Fruit fly (Drosophila melanogaster) whole organism: Measurements from ENCODE around the gene CG7557.

Experiments
- CG8478 ChIP-seq: fragments of >200 bp; optimal IDR thresholded peaks from 2 replicates; lab custom pipeline; 2018; ENCODE audit warnings: inconsistent platforms
- Dll ChIP-seq: fragments of >200 bp; optimal IDR thresholded peaks from 2 replicates; lab custom pipeline; 2017
- EcR ChIP-seq, 2 experiments: fragments of >200 bp; optimal IDR thresholded peaks; 2 replicates each; lab custom pipeline; 2017; ENCODE audit warnings: missing biosample characterization in 2 of 2, missing genetic modification characterization in 2 of 2, missing genetic modification reagents in 2 of 2
- pan ChIP-seq: fragments of >200 bp; optimal IDR thresholded peaks from 2 replicates; lab custom pipeline; 2017
- psq ChIP-seq: fragments of >200 bp; optimal IDR thresholded peaks from 2 replicates; lab custom pipeline; 2017
- usp ChIP-seq: fragments of >200 bp; optimal IDR thresholded peaks from 2 replicates; lab custom pipeline; 2017; ENCODE audit warnings: missing biosample characterization, missing genetic modification characterization, mixed read lengths

CG7557 gene

dm6 chr3L:11440258-11440657 lies 4.7 kb upstream of the CG7557 start:
- no peak for TF ChIP-seq pan
- no peak for TF ChIP-seq Dll (lab: Kevin White, UChicago)
- TF ChIP-seq usp, result no peak
- TF ChIP-seq psq (lab: Kevin White, UChicago), result no peak
- no peak for TF ChIP-seq EcR (GFP tag; optimal IDR thresholded peaks at IDR 0.05; lab: Kevin White, UChicago)
- TF ChIP-seq CG8478 (lab: Kevin White, UChicago), result no peak

dm6 chr3L:11440769-11441168 lies 4.2 kb upstream of the CG7557 start:
- TF ChIP-seq pan, result no peak
- no peak for TF ChIP-seq EcR (GFP tag; optimal IDR thresholded peaks at IDR 0.05; lab: Kevin White, UChicago)
- TF ChIP-seq Dll (lab: Kevin White, UChicago), result no peak
- TF ChIP-seq usp, result no peak
- no peak for TF ChIP-seq psq (lab: Kevin White, UChicago)
- TF ChIP-seq CG8478 (lab: Kevin White, UChicago), result no peak

DNA sequence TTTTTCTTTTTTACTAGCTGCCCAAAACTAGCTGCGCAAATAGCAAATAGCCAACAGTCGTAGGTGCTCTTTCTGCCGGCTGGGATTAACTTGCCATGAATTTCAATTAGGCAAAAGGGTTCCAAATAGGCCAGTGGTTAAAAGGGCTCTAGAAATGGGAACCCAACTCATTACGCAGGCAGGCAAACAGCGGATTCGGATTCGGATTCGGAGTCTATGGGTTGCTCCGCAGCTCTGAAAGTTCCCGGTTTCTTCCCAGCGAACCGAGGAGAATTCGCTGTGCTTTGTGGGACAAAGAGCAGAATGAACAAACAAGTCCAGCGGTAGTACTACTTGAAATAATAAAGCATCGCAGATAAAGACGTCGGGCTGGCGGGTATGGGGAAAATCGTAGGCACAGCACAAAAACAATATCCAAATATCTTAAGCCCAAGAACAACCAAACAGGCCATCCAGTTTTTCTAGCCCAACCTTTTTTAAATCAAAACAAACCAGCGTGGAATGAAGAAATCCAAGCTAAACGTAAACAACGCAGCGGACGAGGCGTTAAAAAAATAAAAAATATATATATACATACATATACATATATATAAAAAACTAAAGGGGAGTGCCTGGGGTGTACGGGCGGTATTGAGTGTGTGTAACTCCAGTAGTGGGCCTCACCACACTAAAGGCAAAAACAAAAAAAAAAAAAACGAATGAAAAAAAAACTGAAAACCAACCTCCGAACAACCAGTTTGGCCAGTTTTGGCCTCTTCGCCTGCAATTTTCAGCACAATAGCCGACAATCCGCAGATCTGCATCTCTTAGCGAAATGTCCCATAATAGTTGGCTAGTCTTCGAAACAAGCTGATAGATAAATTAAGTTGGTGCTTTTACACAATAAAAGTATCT lies 2.8 kb upstream of the CG7557 start:
- TF ChIP-seq Dll (lab: Kevin White, UChicago) (no peak), EcR (GFP tag; optimal IDR thresholded peaks at IDR 0.05; lab: Kevin White, UChicago) (no peak), psq (lab: Kevin White, UChicago) (no peak), usp (no peak), CG8478 (lab: Kevin White, UChicago) (no peak), pan (no peak)

DNA sequence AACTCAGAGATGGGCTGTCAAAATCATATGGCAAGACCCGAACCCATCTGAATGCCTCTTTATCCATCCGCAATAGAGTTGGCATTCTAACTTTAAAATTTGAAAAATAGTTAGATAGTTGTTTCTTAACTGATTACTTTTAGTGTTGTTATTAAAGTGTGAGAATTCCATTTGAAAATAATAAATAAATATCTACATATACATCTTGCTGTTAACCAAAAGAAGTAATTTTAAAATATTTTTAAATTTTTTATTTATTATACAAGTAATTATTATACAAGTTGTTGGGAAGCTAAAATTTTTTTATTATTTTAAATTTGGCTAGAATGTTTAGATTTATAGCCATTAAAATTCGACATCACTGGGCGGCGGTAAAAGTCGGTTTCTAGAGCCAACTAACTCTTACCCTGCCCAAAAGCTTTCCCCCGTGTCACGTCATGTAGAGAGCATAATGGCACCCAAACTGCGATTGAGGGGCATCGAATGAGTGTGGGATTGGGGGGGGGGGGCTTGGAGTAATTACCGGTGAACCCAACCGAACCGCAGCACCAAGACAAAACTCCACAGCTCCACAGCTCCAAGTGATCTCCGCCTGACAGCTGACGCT lies 1.4 kb upstream of the CG7557 start:
- TF ChIP-seq Dll (lab: Kevin White, UChicago) (no peak), pan (no peak), CG8478 (lab: Kevin White, UChicago) (no peak), EcR (GFP tag; optimal IDR thresholded peaks at IDR 0.05; lab: Kevin White, UChicago) (no peak), usp (no peak), psq (lab: Kevin White, UChicago) (no peak)

- no peak for TF ChIP-seq usp
- no peak for TF ChIP-seq CG8478 (lab: Kevin White, UChicago)
- no peak for TF ChIP-seq Dll (lab: Kevin White, UChicago)
- no peak for TF ChIP-seq psq (lab: Kevin White, UChicago)
- no peak for TF ChIP-seq pan
- no peak for TF ChIP-seq EcR (GFP tag; optimal IDR thresholded peaks at IDR 0.05; lab: Kevin White, UChicago)
These were observed 792 bp upstream of the CG7557 start for dm6 chr3L:11444169-11444568.

dm6 chr3L:11447022-11447728 lies 2.2 kb downstream of the CG7557 start:
- no peak for TF ChIP-seq Dll (lab: Kevin White, UChicago)
- TF ChIP-seq pan, result no peak
- TF ChIP-seq EcR (GFP tag; optimal IDR thresholded peaks at IDR 0.05; lab: Kevin White, UChicago), result peak in 1 of 2 experiments; percentile 90
- no peak for TF ChIP-seq psq (lab: Kevin White, UChicago)
- no peak for TF ChIP-seq CG8478 (lab: Kevin White, UChicago)
- TF ChIP-seq usp, result no peak

DNA sequence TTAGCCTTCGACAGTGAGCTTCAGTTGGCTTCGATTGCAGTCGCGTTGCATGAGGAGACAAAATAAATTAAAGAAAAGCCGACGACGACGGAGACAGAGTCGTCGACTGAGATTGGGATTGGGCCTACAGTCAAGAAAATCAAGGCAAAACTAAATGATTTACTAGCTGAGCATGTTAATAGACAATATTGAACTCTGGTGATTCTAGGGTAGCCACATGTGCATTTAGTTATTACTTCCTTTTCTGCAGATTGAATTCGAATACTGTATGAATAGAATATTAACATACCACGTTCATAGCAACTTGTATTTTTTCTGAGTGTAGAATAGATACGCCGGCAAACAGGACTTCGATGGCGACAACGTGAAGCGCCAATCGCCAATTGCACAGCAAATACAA lies 3.4 kb downstream of the CG7557 start:
- no peak for TF ChIP-seq Dll (lab: Kevin White, UChicago)
- TF ChIP-seq CG8478 (lab: Kevin White, UChicago), result no peak
- TF ChIP-seq psq (lab: Kevin White, UChicago), result no peak
- no peak for TF ChIP-seq pan
- no peak for TF ChIP-seq EcR (GFP tag; optimal IDR thresholded peaks at IDR 0.05; lab: Kevin White, UChicago)
- no peak for TF ChIP-seq usp

dm6 chr3L:11448935-11449334 lies 4.0 kb downstream of the CG7557 start:
- TF ChIP-seq CG8478 (lab: Kevin White, UChicago) (no peak), EcR (GFP tag; optimal IDR thresholded peaks at IDR 0.05; lab: Kevin White, UChicago) (no peak), usp (no peak), Dll (lab: Kevin White, UChicago) (no peak), pan (no peak), psq (lab: Kevin White, UChicago) (no peak)

- TF ChIP-seq CG8478 (lab: Kevin White, UChicago), result no peak
- TF ChIP-seq psq (lab: Kevin White, UChicago), result no peak
- TF ChIP-seq Dll (lab: Kevin White, UChicago), result no peak
- TF ChIP-seq EcR (GFP tag; optimal IDR thresholded peaks at IDR 0.05; lab: Kevin White, UChicago), result no peak
- no peak for TF ChIP-seq usp
- no peak for TF ChIP-seq pan
These were observed 5.6 kb downstream of the CG7557 start for dm6 chr3L:11450535-11450934.

dm6 chr3L:11454461-11454860 lies 9.5 kb downstream of the CG7557 start:
- TF ChIP-seq pan (no peak), usp (no peak), psq (lab: Kevin White, UChicago) (no peak), Dll (lab: Kevin White, UChicago) (no peak), CG8478 (lab: Kevin White, UChicago) (no peak), EcR (GFP tag; optimal IDR thresholded peaks at IDR 0.05; lab: Kevin White, UChicago) (no peak)

DNA sequence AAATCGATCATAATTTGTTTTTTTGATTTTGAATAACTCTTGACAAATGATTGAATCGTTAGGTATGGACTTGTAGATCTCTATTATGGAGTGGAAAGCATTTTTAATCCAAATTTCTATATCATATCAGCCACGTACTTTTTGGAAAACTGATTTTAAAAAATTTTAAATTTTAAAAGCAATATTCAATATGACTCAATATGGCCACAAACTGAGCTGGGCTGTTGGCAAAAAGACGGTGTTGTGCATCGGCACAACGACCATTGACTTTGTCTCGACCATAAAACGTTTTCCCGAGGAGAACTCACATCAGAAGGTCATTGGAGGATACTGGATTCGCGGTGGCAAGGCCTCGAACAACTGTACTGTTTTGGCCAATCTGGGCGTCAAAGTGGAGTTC lies 13.4 kb downstream of the CG7557 start, which contains the start of the genes CG12289 and CG7551:
CG12289 (minus strand) TSS at position 101 of the 400 bp plus-strand sequence.
CG7551 (plus strand) TSS at position 121 of the 400 bp plus-strand sequence.
- TF ChIP-seq usp, result no peak
- TF ChIP-seq psq (lab: Kevin White, UChicago), result no peak
- no peak for TF ChIP-seq EcR (GFP tag; optimal IDR thresholded peaks at IDR 0.05; lab: Kevin White, UChicago)
- TF ChIP-seq Dll (lab: Kevin White, UChicago), result no peak
- TF ChIP-seq CG8478 (lab: Kevin White, UChicago), result no peak
- no peak for TF ChIP-seq pan
